Fruit fly (Drosophila melanogaster): ENCODE data around the gene kibra.

DNA sequence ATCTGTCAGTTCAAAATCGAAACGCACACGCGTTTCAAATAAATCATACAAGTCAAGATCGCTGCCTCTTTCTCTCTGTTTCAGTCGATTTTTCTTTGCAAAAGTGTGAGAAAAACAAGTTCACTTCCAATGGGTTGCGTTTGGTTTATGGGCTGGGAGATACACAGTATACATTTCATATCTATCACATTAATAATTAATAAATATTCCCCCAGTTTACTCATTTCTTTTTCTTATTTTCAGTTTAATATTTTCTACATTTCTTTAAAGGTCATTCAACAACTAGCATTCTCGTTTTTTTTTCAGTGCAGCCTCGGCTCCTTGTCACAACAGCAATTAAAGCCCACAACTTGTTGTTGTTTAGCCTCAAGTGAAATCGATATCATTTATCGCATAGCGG lies 40.1 kb downstream of the kibra start:
- TF ChIP-seq psq (optimal IDR thresholded peaks at IDR 0.05) (no peak), ttk (optimal IDR thresholded peaks at IDR 0.05) (no peak)

All from Kc167 (cell line).